Fruit fly (Drosophila melanogaster): ENCODE data around the gene CG11403.

DNA sequence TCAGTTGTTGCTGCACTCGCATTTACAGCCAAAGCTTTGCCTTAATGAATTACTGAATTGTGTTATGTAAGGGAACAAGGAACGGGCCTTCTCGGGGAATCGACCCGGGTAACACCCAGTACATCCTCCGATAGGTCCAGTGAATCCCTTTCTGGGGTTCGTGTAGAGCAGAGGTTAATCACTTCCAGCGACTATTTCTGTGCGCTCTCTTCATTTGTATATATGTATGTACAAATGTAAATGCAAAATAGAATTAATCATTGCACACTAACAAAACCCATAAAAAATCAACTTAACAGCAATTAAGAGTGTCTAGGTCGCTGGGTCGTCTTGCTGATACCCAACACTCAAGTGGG is 37.8 kb upstream of the CG11403 start:
- TF ChIP-seq ac (GFP tag; optimal IDR thresholded peaks at IDR 0.05) (no peak), CG30403 (GFP tag; optimal IDR thresholded peaks at IDR 0.05) (no peak), salm (tag; optimal IDR thresholded peaks at IDR 0.05) (no peak), CG14014 (GFP tag; IDR thresholded peaks at IDR 0.05) (no peak), Sry-δ (GFP tag; optimal IDR thresholded peaks at IDR 0.05) (no peak), run (tag; optimal IDR thresholded peaks at IDR 0.05) (no peak), Meics (GFP tag; optimal IDR thresholded peaks at IDR 0.05) (no peak)
